Worm (Caenorhabditis elegans) whole organism, L1 larva: ENCODE measurements around the gene srsx-33.

Experiments used
- C04F5.9 ChIP-seq: sonication (generic microtip); optimal IDR thresholded peaks from 2 replicates; lab custom pipeline; 2016; ENCODE audit warnings: missing genetic modification characterization, missing compliant biosample characterization
- F16B12.6 ChIP-seq: fragments of 150-350 bp; optimal IDR thresholded peaks from 2 replicates; lab custom pipeline; 2014; ENCODE audit warnings: missing biosample characterization, missing genetic modification characterization
- Y116A8C.19 ChIP-seq: sonication (generic microtip); optimal IDR thresholded peaks from 2 replicates; lab custom pipeline; 2016; ENCODE audit warnings: missing compliant biosample characterization, missing genetic modification characterization, borderline replicate concordance
- aha-1 ChIP-seq: fragments of 150-350 bp; optimal IDR thresholded peaks from 2 replicates; lab custom pipeline; 2014; ENCODE audit warnings: missing biosample characterization, missing genetic modification characterization
- alr-1 ChIP-seq: fragments of 200-800 bp; sonication (Bioruptor generic); optimal IDR thresholded peaks from 2 replicates; lab custom pipeline; 2018; ENCODE audit warnings: borderline replicate concordance, mild to moderate bottlenecking, missing genetic modification characterization, missing compliant biosample characterization
- ceh-82 ChIP-seq, 3 experiments: fragments of 150-350 bp in 1 of 3; sonication (generic microtip) in 2 of 3; optimal IDR thresholded peaks; 2 replicates each; lab custom pipeline; 2014 to 2017; ENCODE audit warnings: missing biosample characterization in 3 of 3, missing genetic modification characterization in 3 of 3
- ces-1 ChIP-seq: fragments of 150-350 bp; optimal IDR thresholded peaks from 2 replicates; lab custom pipeline; 2014; ENCODE audit warnings: missing biosample characterization, missing genetic modification reagents, missing genetic modification characterization
- dpl-1 ChIP-seq, 3 experiments: fragments of 150-350 bp in 2 of 3; sonication (generic microtip) in 1 of 3; optimal IDR thresholded peaks; 2 replicates each; lab custom pipeline; 2014 to 2017; ENCODE audit warnings: missing biosample characterization in 3 of 3, missing genetic modification characterization in 3 of 3, missing genetic modification reagents in 3 of 3
- efl-1 ChIP-seq, 4 experiments: fragments of 150-350 bp; optimal IDR thresholded peaks in 3 of 4; peaks in 1 of 4; 1 replicate in 1 of 4; 2 replicates in 3 of 4; lab custom pipeline; 2014; ENCODE audit warnings: missing biosample characterization in 2 of 4, missing genetic modification characterization in 2 of 4, missing genetic modification reagents in 2 of 4
- efl-3 ChIP-seq: fragments of 200-800 bp; sonication (Bioruptor generic); optimal IDR thresholded peaks from 2 replicates; lab custom pipeline; 2018; ENCODE audit warnings: mild to moderate bottlenecking, missing genetic modification characterization, missing compliant biosample characterization
- egl-13 ChIP-seq: sonication (generic microtip); optimal IDR thresholded peaks from 2 replicates; lab custom pipeline; 2016; ENCODE audit warnings: missing genotype, missing genetic modification reagents, missing genetic modification characterization, missing compliant biosample characterization
- egl-27 ChIP-seq, 2 experiments: fragments of 150-350 bp in 1 of 2; sonication (generic microtip); optimal IDR thresholded peaks; 3 replicates each; lab custom pipeline; 2017 to 2018; ENCODE audit warnings: missing biosample characterization in 2 of 2, missing genetic modification characterization in 2 of 2, missing genetic modification reagents in 2 of 2
- elt-3 ChIP-seq, 6 experiments: fragments of 150-350 bp in 1 of 6; sonication (generic microtip); optimal IDR thresholded peaks; 2 replicates each; lab custom pipeline; 2017 to 2018; ENCODE audit warnings: missing biosample characterization in 6 of 6, missing genetic modification characterization in 6 of 6, inconsistent platforms in 1 of 6
- fkh-10 ChIP-seq: sonication (generic microtip); optimal IDR thresholded peaks from 2 replicates; lab custom pipeline; 2017; ENCODE audit warnings: missing biosample characterization, missing genetic modification reagents, missing genetic modification characterization
- grh-1 ChIP-seq: fragments of 200-800 bp; sonication (Bioruptor generic); IDR thresholded peaks from 2 replicates; pipeline ENCODE4 v1.3.6; 2022; ENCODE audit warnings: missing genetic modification reagents, missing genetic modification characterization, missing compliant biosample characterization
- hlh-4 ChIP-seq: sonication (generic microtip); optimal IDR thresholded peaks from 2 replicates; lab custom pipeline; 2016; ENCODE audit warnings: mild to moderate bottlenecking, missing genetic modification characterization, missing compliant biosample characterization
- hpl-2 ChIP-seq: fragments of 150-350 bp; optimal IDR thresholded peaks from 2 replicates; lab custom pipeline; 2014; ENCODE audit warnings: missing biosample characterization, missing genetic modification reagents, missing genetic modification characterization
- irx-1 ChIP-seq: sonication (generic microtip); optimal IDR thresholded peaks from 2 replicates; lab custom pipeline; 2016; ENCODE audit warnings: missing genetic modification characterization, missing compliant biosample characterization
- isw-1 ChIP-seq: fragments of 200-800 bp; sonication (Bioruptor generic); IDR thresholded peaks from 2 replicates; pipeline ENCODE4 v1.3.6; 2022; ENCODE audit warnings: missing genetic modification characterization, missing compliant biosample characterization
- lin-13 ChIP-seq: fragments of 150-350 bp; optimal IDR thresholded peaks from 2 replicates; lab custom pipeline; 2014; ENCODE audit warnings: missing biosample characterization, missing genetic modification reagents, missing genetic modification characterization
- lin-35 ChIP-seq, 2 experiments: fragments of 150-350 bp; optimal IDR thresholded peaks; 2 replicates each; lab custom pipeline; 2014; ENCODE audit warnings: missing biosample characterization in 2 of 2, missing genetic modification characterization in 2 of 2, missing genetic modification reagents in 2 of 2
- lir-3 ChIP-seq: sonication (generic microtip); optimal IDR thresholded peaks from 2 replicates; lab custom pipeline; 2016; ENCODE audit warnings: mild to moderate bottlenecking, missing genetic modification characterization, moderate library complexity, missing compliant biosample characterization; ENCODE audit not compliant: poor library complexity
- lsy-2 ChIP-seq, 2 experiments: fragments of 150-350 bp; optimal IDR thresholded peaks; 2 replicates each; lab custom pipeline; 2014; ENCODE audit warnings: missing biosample characterization in 2 of 2, missing genetic modification characterization in 2 of 2
- mef-2 ChIP-seq: fragments of 150-350 bp; optimal IDR thresholded peaks from 2 replicates; lab custom pipeline; 2014; ENCODE audit warnings: missing biosample characterization, missing genetic modification characterization
- nhr-11 ChIP-seq: fragments of 150-350 bp; optimal IDR thresholded peaks from 2 replicates; lab custom pipeline; 2014; ENCODE audit warnings: missing biosample characterization, missing genetic modification characterization
- nhr-19 ChIP-seq: fragments of 200-800 bp; sonication (Bioruptor generic); conservative IDR thresholded peaks from 2 replicates; pipeline ENCODE4 v1.3.6; 2022; ENCODE audit warnings: missing genetic modification characterization, missing compliant biosample characterization
- nhr-20 ChIP-seq: sonication (generic microtip); optimal IDR thresholded peaks from 2 replicates; lab custom pipeline; 2016; ENCODE audit warnings: mild to moderate bottlenecking, missing genetic modification characterization, missing compliant biosample characterization
- nhr-237 ChIP-seq: fragments of 150-350 bp; optimal IDR thresholded peaks from 2 replicates; lab custom pipeline; 2014; ENCODE audit warnings: missing biosample characterization, missing genetic modification characterization
- nhr-28 ChIP-seq: fragments of 150-350 bp; optimal IDR thresholded peaks from 2 replicates; lab custom pipeline; 2014; ENCODE audit warnings: missing biosample characterization, missing genetic modification characterization
- nhr-47 ChIP-seq: sonication (generic microtip); optimal IDR thresholded peaks from 2 replicates; lab custom pipeline; 2016; ENCODE audit warnings: mild to moderate bottlenecking, missing genetic modification characterization, moderate library complexity, missing compliant biosample characterization
- nhr-76 ChIP-seq: sonication (generic microtip); optimal IDR thresholded peaks from 2 replicates; lab custom pipeline; 2017; ENCODE audit warnings: missing biosample characterization, missing genetic modification characterization
- nhr-84 ChIP-seq: sonication (generic microtip); optimal IDR thresholded peaks from 2 replicates; lab custom pipeline; 2017; ENCODE audit warnings: missing biosample characterization, missing genetic modification characterization
- pag-3 ChIP-seq: sonication (generic microtip); optimal IDR thresholded peaks from 2 replicates; lab custom pipeline; 2017; ENCODE audit warnings: missing genetic modification characterization, mild to moderate bottlenecking, missing compliant biosample characterization, antibody characterized with exemption, borderline replicate concordance; ENCODE audit not compliant: insufficient read depth
- rnt-1 ChIP-seq: sonication (generic microtip); optimal IDR thresholded peaks from 2 replicates; lab custom pipeline; 2016; ENCODE audit warnings: mild to moderate bottlenecking, missing genetic modification characterization, moderate library complexity, missing compliant biosample characterization
- skn-1 ChIP-seq: fragments of 150-350 bp; optimal IDR thresholded peaks from 2 replicates; lab custom pipeline; 2014; ENCODE audit warnings: missing biosample characterization, missing genetic modification characterization
- snu-23 ChIP-seq: sonication (generic microtip); optimal IDR thresholded peaks from 2 replicates; lab custom pipeline; 2016; ENCODE audit warnings: missing genetic modification characterization, missing compliant biosample characterization
- sup-37 ChIP-seq: fragments of 200-800 bp; sonication (Bioruptor generic); optimal IDR thresholded peaks from 2 replicates; lab custom pipeline; 2018; ENCODE audit warnings: mild to moderate bottlenecking, missing genetic modification characterization, missing compliant biosample characterization
- swsn-7 ChIP-seq: sonication (generic microtip); optimal IDR thresholded peaks from 2 replicates; lab custom pipeline; 2016; ENCODE audit warnings: missing genetic modification characterization, missing compliant biosample characterization
- tbx-2 ChIP-seq: sonication (generic microtip); optimal IDR thresholded peaks from 2 replicates; lab custom pipeline; 2016; ENCODE audit warnings: missing genetic modification characterization, missing compliant biosample characterization
- unc-130 ChIP-seq: fragments of 150-350 bp; optimal IDR thresholded peaks from 2 replicates; lab custom pipeline; 2017; ENCODE audit warnings: missing biosample characterization, missing genetic modification characterization, inconsistent platforms
- unc-86 ChIP-seq: sonication (generic microtip); optimal IDR thresholded peaks from 2 replicates; lab custom pipeline; 2016; ENCODE audit warnings: missing genetic modification characterization, missing compliant biosample characterization
- vab-15 ChIP-seq: sonication (generic microtip); optimal IDR thresholded peaks from 2 replicates; lab custom pipeline; 2017; ENCODE audit warnings: missing genotype, mild to moderate bottlenecking, missing genetic modification characterization, missing compliant biosample characterization
- zip-4 ChIP-seq: fragments of 200-800 bp; sonication (Bioruptor generic); optimal IDR thresholded peaks from 2 replicates; lab custom pipeline; 2018; ENCODE audit warnings: mild to moderate bottlenecking, missing genetic modification characterization, moderate library complexity, missing compliant biosample characterization
- ztf-11 ChIP-seq, 2 experiments: sonication (generic microtip); optimal IDR thresholded peaks; 2 replicates each; lab custom pipeline; 2016 to 2017; ENCODE audit warnings: missing genetic modification characterization in 2 of 2, missing biosample characterization in 1 of 2, missing compliant biosample characterization in 1 of 2

The srsx-33 gene

ce11 chrV:11228653-11229173 is 23.6 kb downstream of the srsx-33 start, which contains the start of gene pqn-70 (continued):
- TF ChIP-seq dpl-1 (GFP tag; optimal IDR thresholded peaks at IDR 0.05; lab: Kevin White, UChicago): peak; percentile 41 to 75 (median 69)
- peak; percentile 86 for TF ChIP-seq tbx-2 (tag; lab: Kevin White, UChicago)
- peak; percentile 69 for TF ChIP-seq grh-1 (GFP tag; lab: Robert Waterston, UW)
- no peak for TF ChIP-seq vab-15 (tag; lab: Kevin White, UChicago)
- TF ChIP-seq efl-1 (optimal IDR thresholded peaks at IDR 0.05; lab: Kevin White, UChicago): peak; percentile 81 to 89
- peak; percentile 68 to 97 for TF ChIP-seq efl-1 (GFP tag; optimal IDR thresholded peaks at IDR 0.05 in 1 of 2; lab: Kevin White, UChicago)
- no peak for TF ChIP-seq aha-1 (tag; lab: Kevin White, UChicago)
- no peak for TF ChIP-seq sup-37 (GFP tag; lab: Kevin White, UChicago)
- TF ChIP-seq rnt-1 (tag; lab: Kevin White, UChicago): peak; percentile 84
- TF ChIP-seq nhr-47 (tag; lab: Kevin White, UChicago): peak; percentile 88
- no peak for TF ChIP-seq hlh-4 (tag; lab: Kevin White, UChicago)
- no peak for TF ChIP-seq Y116A8C.19 (tag; lab: Kevin White, UChicago)
- peak; percentile 25 for TF ChIP-seq zip-4 (GFP tag; lab: Kevin White, UChicago)
- peak; percentile 70 for TF ChIP-seq skn-1
- peak; percentile 39 for TF ChIP-seq nhr-237 (tag; lab: Kevin White, UChicago)
- peak; percentile 12 for TF ChIP-seq nhr-11 (tag; lab: Kevin White, UChicago)
- TF ChIP-seq pag-3: no peak
- TF ChIP-seq nhr-28 (tag; lab: Kevin White, UChicago): no peak
- TF ChIP-seq irx-1 (tag; lab: Kevin White, UChicago): peak; percentile 65
- peak; percentile 68 for TF ChIP-seq lin-13 (GFP tag; lab: Kevin White, UChicago)
- TF ChIP-seq fkh-10 (GFP tag; lab: Kevin White, UChicago): peak; percentile 37
- TF ChIP-seq efl-3 (GFP tag; lab: Kevin White, UChicago): no peak
- TF ChIP-seq unc-130 (tag; lab: Kevin White, UChicago): peak; percentile 87
- peak; percentile 9 for TF ChIP-seq C04F5.9 (tag; lab: Kevin White, UChicago)
- TF ChIP-seq lsy-2 (tag; optimal IDR thresholded peaks at IDR 0.05; lab: Kevin White, UChicago): peak; percentile 84 to 85
- TF ChIP-seq lir-3: peak; percentile 74
- TF ChIP-seq nhr-20 (tag; lab: Kevin White, UChicago): peak; percentile 90
- TF ChIP-seq mef-2 (tag; lab: Kevin White, UChicago): no peak
- TF ChIP-seq ceh-82 (tag; optimal IDR thresholded peaks at IDR 0.05; lab: Kevin White, UChicago): peak; percentile 87 to 98 (median 90)
- TF ChIP-seq nhr-84: no peak
- peak; percentile 85 for TF ChIP-seq isw-1 (GFP tag; lab: Robert Waterston, UW)
- no peak for TF ChIP-seq ces-1 (GFP tag; lab: Kevin White, UChicago)
- TF ChIP-seq egl-13: peak; percentile 39
- peak; percentile 48 for TF ChIP-seq F16B12.6 (tag; lab: Kevin White, UChicago)
- TF ChIP-seq swsn-7 (tag; lab: Kevin White, UChicago): peak; percentile 83
- peak; percentile 83 for TF ChIP-seq nhr-19 (GFP tag; lab: Robert Waterston, UW)
- TF ChIP-seq unc-86 (tag; lab: Kevin White, UChicago): peak; percentile 80
- peak in 2 of 6 experiments; percentile 42 to 54 for TF ChIP-seq elt-3 (tag; optimal IDR thresholded peaks at IDR 0.05; lab: Kevin White, UChicago)
- no peak for TF ChIP-seq nhr-76 (tag; lab: Kevin White, UChicago)
- peak in 1 of 2 experiments; percentile 75 for TF ChIP-seq ztf-11 (tag; optimal IDR thresholded peaks at IDR 0.05; lab: Kevin White, UChicago)
- TF ChIP-seq lin-35 (GFP tag; optimal IDR thresholded peaks at IDR 0.05; lab: Kevin White, UChicago): peak; percentile 79 to 88
- TF ChIP-seq egl-27 (tag; optimal IDR thresholded peaks at IDR 0.05; lab: Kevin White, UChicago): no peak
- no peak for TF ChIP-seq alr-1
- TF ChIP-seq hpl-2 (GFP tag; lab: Kevin White, UChicago): peak; percentile 45
- peak; percentile 91 for TF ChIP-seq snu-23
